Worm (Caenorhabditis elegans) whole organism, early embryonic: Measurements from ENCODE around the gene W01C8.5.

Experiments used
- B0310.2 ChIP-seq: sonication (generic microtip); optimal IDR thresholded peaks from 2 replicates; lab custom pipeline; 2016; ENCODE audit warnings: mild to moderate bottlenecking, missing genetic modification characterization, missing compliant biosample characterization
- F13C5.2 ChIP-seq: sonication (generic microtip); optimal IDR thresholded peaks from 2 replicates; lab custom pipeline; 2017; ENCODE audit warnings: mild to moderate bottlenecking, missing genetic modification characterization, inconsistent platforms, missing compliant biosample characterization
- aly-1 ChIP-seq: sonication (generic microtip); optimal IDR thresholded peaks from 2 replicates; lab custom pipeline; 2016; ENCODE audit warnings: missing genetic modification characterization, missing compliant biosample characterization
- ama-1 ChIP-seq: fragments of 150-350 bp; optimal IDR thresholded peaks from 2 replicates; lab custom pipeline; 2014
- ceh-13 ChIP-seq: fragments of 200-800 bp; sonication (Bioruptor generic); optimal IDR thresholded peaks from 2 replicates; lab custom pipeline; 2018; ENCODE audit warnings: mild to moderate bottlenecking, missing genetic modification characterization, missing compliant biosample characterization
- ceh-36 ChIP-seq: sonication (generic microtip); optimal IDR thresholded peaks from 2 replicates; lab custom pipeline; 2016; ENCODE audit warnings: missing genetic modification characterization, inconsistent platforms, missing compliant biosample characterization
- ets-7 ChIP-seq: sonication (generic microtip); optimal IDR thresholded peaks from 2 replicates; lab custom pipeline; 2016; ENCODE audit warnings: missing genotype, missing genetic modification characterization, missing compliant biosample characterization
- flt-1 ChIP-seq: fragments of 200-800 bp; sonication (Bioruptor generic); IDR thresholded peaks from 2 replicates; pipeline ENCODE4 v1.3.6; 2022; ENCODE audit warnings: missing genetic modification characterization, missing compliant biosample characterization
- hmbx-1 ChIP-seq: sonication (generic microtip); optimal IDR thresholded peaks from 2 replicates; lab custom pipeline; 2016; ENCODE audit warnings: mild to moderate bottlenecking, missing genetic modification characterization, missing compliant biosample characterization
- hmg-4 ChIP-seq: fragments of 200-800 bp; sonication (Bioruptor generic); optimal IDR thresholded peaks from 2 replicates; lab custom pipeline; 2018; ENCODE audit warnings: mild to moderate bottlenecking, missing genetic modification characterization, missing compliant biosample characterization
- hnd-1 ChIP-seq: sonication (generic microtip); optimal IDR thresholded peaks from 2 replicates; lab custom pipeline; 2016; ENCODE audit warnings: missing genetic modification characterization, missing compliant biosample characterization
- pes-1 ChIP-seq: fragments of 200-800 bp; sonication (Bioruptor generic); IDR thresholded peaks from 2 replicates; pipeline ENCODE4 v1.3.6; 2022; ENCODE audit warnings: missing genetic modification reagents, missing genetic modification characterization, missing compliant biosample characterization
- scrt-1 ChIP-seq: fragments of 200-800 bp; sonication (Bioruptor generic); IDR thresholded peaks from 2 replicates; pipeline ENCODE4 v1.3.6; 2022; ENCODE audit warnings: missing genetic modification characterization, missing compliant biosample characterization
- sea-1 ChIP-seq: fragments of 200-800 bp; sonication (Bioruptor generic); conservative IDR thresholded peaks from 2 replicates; pipeline ENCODE4 v1.3.6; 2022; ENCODE audit warnings: missing genetic modification characterization, missing compliant biosample characterization
- tbx-11 ChIP-seq: fragments of 200-800 bp; sonication (Bioruptor generic); IDR thresholded peaks from 2 replicates; pipeline ENCODE4 v1.3.6; 2022; ENCODE audit warnings: missing genetic modification characterization, missing compliant biosample characterization
- tbx-37 ChIP-seq: fragments of 200-800 bp; sonication (Bioruptor generic); conservative IDR thresholded peaks from 2 replicates; pipeline ENCODE4 v1.3.6; 2022; ENCODE audit warnings: missing genetic modification reagents, missing genetic modification characterization, missing compliant biosample characterization
- tra-4 ChIP-seq: sonication (generic microtip); optimal IDR thresholded peaks from 2 replicates; lab custom pipeline; 2017; ENCODE audit warnings: missing genetic modification characterization, missing compliant biosample characterization

Gene W01C8.5

DNA sequence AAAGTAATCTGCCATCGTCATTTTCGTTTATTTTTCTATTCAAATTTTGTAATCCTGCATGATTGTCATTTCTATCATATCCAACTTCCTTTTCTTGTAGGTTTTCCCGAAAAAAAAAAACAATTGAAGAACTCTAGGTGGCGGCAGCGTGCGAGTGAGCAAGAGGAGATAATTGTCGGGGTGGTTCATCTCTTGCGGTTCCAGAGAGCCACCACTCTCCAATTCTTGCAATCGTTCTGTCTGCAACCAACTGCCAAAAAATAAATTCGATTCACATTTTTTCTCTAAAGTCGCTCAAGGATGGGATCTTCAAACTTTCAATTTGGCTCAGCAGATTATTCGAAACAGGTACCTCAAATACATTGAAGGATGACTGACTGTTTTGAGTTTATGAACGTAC is 5.0 kb downstream of the W01C8.5 start, which contains the start of gene W01C8.1:
W01C8.1 (plus strand) TSS at position 301 of the 400 bp plus-strand sequence.
- TF ChIP-seq pes-1 (GFP tag; lab: Robert Waterston, UW) (no peak), B0310.2 (tag; lab: Kevin White, UChicago) (no peak), F13C5.2 (tag; lab: Kevin White, UChicago) (no peak), ceh-13 (GFP tag; lab: Kevin White, UChicago) (no peak), ceh-36 (no peak), ama-1 (lab: Kevin White, UChicago) (no peak), flt-1 (GFP tag; lab: Robert Waterston, UW) (no peak), tbx-37 (no peak), tra-4 (tag; lab: Kevin White, UChicago) (no peak), ets-7 (tag; lab: Kevin White, UChicago) (no peak), sea-1 (GFP tag; lab: Robert Waterston, UW) (no peak), hnd-1 (tag; lab: Kevin White, UChicago) (no peak), aly-1 (tag; lab: Kevin White, UChicago) (no peak)

DNA sequence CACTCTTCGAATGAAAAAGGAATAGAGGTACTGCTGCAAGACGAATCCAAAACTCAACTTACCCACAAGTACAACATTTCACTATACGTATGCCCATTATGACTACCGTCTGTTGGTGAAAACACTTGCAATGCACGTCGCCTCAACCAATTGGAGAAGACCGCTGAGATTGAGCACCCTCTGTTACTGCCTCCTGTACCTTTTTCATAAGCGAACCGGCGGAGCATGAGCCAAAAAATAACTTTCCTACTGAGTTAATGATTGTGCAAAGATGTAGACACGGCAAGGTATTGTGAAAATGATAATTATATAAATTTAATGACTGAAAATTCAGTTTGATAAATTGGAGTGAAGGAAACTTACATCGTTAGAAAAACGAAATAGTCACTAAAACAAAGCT is 8.0 kb downstream of the W01C8.5 start:
- TF ChIP-seq tra-4 (tag; lab: Kevin White, UChicago) (no peak), ets-7 (tag; lab: Kevin White, UChicago) (no peak), ama-1 (lab: Kevin White, UChicago) (no peak), F13C5.2 (tag; lab: Kevin White, UChicago) (no peak), aly-1 (tag; lab: Kevin White, UChicago) (no peak), pes-1 (GFP tag; lab: Robert Waterston, UW) (no peak), hmg-4 (GFP tag; lab: Kevin White, UChicago) (no peak), flt-1 (GFP tag; lab: Robert Waterston, UW) (no peak), ceh-36 (no peak)

DNA sequence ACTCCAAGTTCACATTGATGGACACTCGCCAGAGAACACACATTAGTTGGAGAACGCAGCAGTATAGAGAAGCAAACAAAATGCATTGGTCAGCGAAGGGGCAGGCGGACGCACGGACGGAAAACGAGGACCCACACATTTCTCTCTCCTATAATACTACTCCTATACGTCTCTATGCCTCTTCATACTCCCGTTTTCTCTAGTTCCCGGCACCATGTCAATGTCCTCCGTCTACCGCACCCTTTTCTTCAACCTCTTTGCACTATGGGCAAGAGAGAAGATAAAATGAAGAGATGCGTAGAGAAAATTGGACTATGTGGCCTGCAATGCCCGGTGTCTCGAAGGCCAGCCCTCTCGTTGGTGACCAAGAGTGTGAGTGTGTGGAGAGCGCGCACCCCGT is 11.0 kb downstream of the W01C8.5 start, which contains the start of gene set-20:
set-20 (minus strand) TSS at position 94 of the 400 bp plus-strand sequence.
- TF ChIP-seq aly-1 (tag; lab: Kevin White, UChicago) = peak; percentile 7
- no peak for TF ChIP-seq hmbx-1
- TF ChIP-seq sea-1 (GFP tag; lab: Robert Waterston, UW) = peak; percentile 63; the same call in 1 of the 2 replicates
- peak; percentile 93 for TF ChIP-seq hmg-4 (GFP tag; lab: Kevin White, UChicago)
- TF ChIP-seq F13C5.2 (tag; lab: Kevin White, UChicago) = peak; percentile 91
- TF ChIP-seq scrt-1 (GFP tag; lab: Robert Waterston, UW) = no peak
- no peak for TF ChIP-seq ceh-36

- no peak for TF ChIP-seq pes-1 (GFP tag; lab: Robert Waterston, UW)
These were observed 17.0 kb downstream of the W01C8.5 start, which contains the start of gene set-19 for ce11 chrX:5680125-5680524. set-19 (minus strand) TSS chrX:5680225.

DNA sequence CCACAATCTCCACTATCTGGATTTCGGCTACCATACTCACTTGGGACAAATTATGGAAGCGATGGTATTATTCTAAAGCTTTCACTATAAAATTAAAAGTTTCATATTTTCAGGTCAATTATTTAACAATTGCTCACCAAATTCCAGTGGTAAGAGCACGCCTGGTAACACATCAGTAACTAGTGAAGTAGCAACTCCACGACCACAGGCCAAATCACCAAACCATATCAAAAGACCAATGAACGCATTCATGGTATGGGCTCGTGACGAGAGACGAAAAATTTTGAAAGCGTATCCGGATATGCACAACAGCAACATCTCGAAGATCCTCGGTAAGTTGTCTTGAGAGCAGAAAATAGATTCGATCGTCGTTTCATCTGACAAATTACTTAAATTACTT is 24.5 kb downstream of the W01C8.5 start:
- TF ChIP-seq ceh-13 (GFP tag; lab: Kevin White, UChicago) (no peak), ets-7 (tag; lab: Kevin White, UChicago) (no peak)

ce11 chrX:5670829-5671228 is 26.3 kb downstream of the W01C8.5 start:
- TF ChIP-seq hnd-1 (tag; lab: Kevin White, UChicago) = no peak
- TF ChIP-seq hmg-4 (GFP tag; lab: Kevin White, UChicago) = no peak
- no peak for TF ChIP-seq ets-7 (tag; lab: Kevin White, UChicago)
- no peak for TF ChIP-seq ceh-13 (GFP tag; lab: Kevin White, UChicago)
- TF ChIP-seq scrt-1 (GFP tag; lab: Robert Waterston, UW) = no peak
- TF ChIP-seq ama-1 (lab: Kevin White, UChicago) = no peak
- no peak for TF ChIP-seq flt-1 (GFP tag; lab: Robert Waterston, UW)
- TF ChIP-seq tbx-37 = no peak
- TF ChIP-seq hmbx-1 = no peak
- TF ChIP-seq pes-1 (GFP tag; lab: Robert Waterston, UW) = no peak
- no peak for TF ChIP-seq F13C5.2 (tag; lab: Kevin White, UChicago)
- TF ChIP-seq tra-4 (tag; lab: Kevin White, UChicago) = no peak
- no peak for TF ChIP-seq tbx-11 (GFP tag; lab: Robert Waterston, UW)
- no peak for TF ChIP-seq B0310.2 (tag; lab: Kevin White, UChicago)
- no peak for TF ChIP-seq sea-1 (GFP tag; lab: Robert Waterston, UW)
- no peak for TF ChIP-seq aly-1 (tag; lab: Kevin White, UChicago)
- TF ChIP-seq ceh-36 = no peak

DNA sequence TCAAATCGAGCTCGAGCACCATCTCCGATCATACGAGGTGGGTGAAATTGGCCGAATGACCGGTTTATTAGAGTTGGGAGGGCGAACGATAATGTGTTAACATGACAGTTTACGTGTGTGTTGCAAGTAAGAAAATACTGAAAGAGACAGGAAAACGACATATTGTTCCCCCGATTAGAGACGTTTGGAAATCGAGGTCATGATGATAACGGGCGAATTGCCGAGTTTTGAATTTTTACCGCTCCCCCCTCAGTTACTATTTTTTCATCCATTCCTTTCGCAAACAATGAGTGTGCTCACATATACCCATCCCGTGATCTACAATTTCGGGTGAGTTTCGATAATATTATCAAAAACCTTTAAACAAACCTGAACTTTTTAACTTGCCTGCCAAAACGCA is 27.4 kb downstream of the W01C8.5 start:
- no peak for TF ChIP-seq hnd-1 (tag; lab: Kevin White, UChicago)
- TF ChIP-seq F13C5.2 (tag; lab: Kevin White, UChicago) = no peak
- TF ChIP-seq tbx-11 (GFP tag; lab: Robert Waterston, UW) = no peak
- TF ChIP-seq ceh-36 = no peak
- no peak for TF ChIP-seq aly-1 (tag; lab: Kevin White, UChicago)
- no peak for TF ChIP-seq hmg-4 (GFP tag; lab: Kevin White, UChicago)
- no peak for TF ChIP-seq ets-7 (tag; lab: Kevin White, UChicago)
- no peak for TF ChIP-seq ceh-13 (GFP tag; lab: Kevin White, UChicago)
- no peak for TF ChIP-seq pes-1 (GFP tag; lab: Robert Waterston, UW)
- TF ChIP-seq B0310.2 (tag; lab: Kevin White, UChicago) = no peak
- no peak for TF ChIP-seq tra-4 (tag; lab: Kevin White, UChicago)
- no peak for TF ChIP-seq sea-1 (GFP tag; lab: Robert Waterston, UW)
- no peak for TF ChIP-seq hmbx-1
- TF ChIP-seq tbx-37 = no peak
- no peak for TF ChIP-seq flt-1 (GFP tag; lab: Robert Waterston, UW)
- no peak for TF ChIP-seq ama-1 (lab: Kevin White, UChicago)
- no peak for TF ChIP-seq scrt-1 (GFP tag; lab: Robert Waterston, UW)

DNA sequence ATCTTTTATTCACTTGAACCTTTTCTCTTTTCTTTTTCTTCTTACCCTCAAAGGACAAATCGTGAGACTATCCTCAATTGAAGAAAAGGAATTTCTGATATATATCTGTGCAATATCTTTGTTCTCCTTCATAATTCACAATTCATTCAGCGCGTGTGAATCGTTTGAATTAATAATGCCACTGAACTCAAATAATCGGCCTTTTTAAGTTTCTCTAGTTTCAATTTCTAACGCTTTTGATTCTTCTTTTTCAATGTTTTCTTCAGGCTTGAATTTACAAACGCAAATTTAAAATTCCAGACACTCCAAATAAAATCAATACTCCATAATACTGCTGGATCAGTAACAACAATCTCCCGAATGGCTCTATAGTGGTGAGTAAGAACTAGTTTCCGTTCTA is 33.6 kb downstream of the W01C8.5 start, which contains the start of gene egl-13:
egl-13 (plus strand) TSS at position 301 of the 400 bp plus-strand sequence.
- TF ChIP-seq tbx-37 (no peak), sea-1 (GFP tag; lab: Robert Waterston, UW) (no peak), hmbx-1 (no peak), hnd-1 (tag; lab: Kevin White, UChicago) (no peak), ets-7 (tag; lab: Kevin White, UChicago) (no peak), tra-4 (tag; lab: Kevin White, UChicago) (no peak), aly-1 (tag; lab: Kevin White, UChicago) (no peak)
